Worm (Caenorhabditis elegans) whole organism, young adult: Measurements from ENCODE around the gene pola-1.

ENCODE experiments used
- B0035.1 ChIP-seq: sonication (generic microtip); optimal IDR thresholded peaks from 2 replicates; lab custom pipeline; 2016; ENCODE audit warnings: missing genetic modification characterization, mild to moderate bottlenecking, missing compliant biosample characterization, missing genotype, missing genetic modification reagents
- C06A6.2 ChIP-seq: fragments of 200-800 bp; sonication (Bioruptor generic); conservative IDR thresholded peaks from 2 replicates; pipeline ENCODE4 v1.3.6; 2022; ENCODE audit warnings: missing genetic modification characterization, missing compliant biosample characterization
- D2030.7 ChIP-seq: fragments of 200-800 bp; sonication (Bioruptor generic); IDR thresholded peaks from 2 replicates; pipeline ENCODE4 v1.3.6; 2022; ENCODE audit warnings: missing genetic modification reagents, missing genetic modification characterization, missing compliant biosample characterization
- F33H1.4 ChIP-seq: fragments of 200-800 bp; sonication (Bioruptor generic); IDR thresholded peaks from 2 replicates; pipeline ENCODE4 v1.3.6; 2022; ENCODE audit warnings: missing genetic modification reagents, missing genetic modification characterization, missing compliant biosample characterization
- F57A8.1 ChIP-seq: fragments of 200-800 bp; sonication (Bioruptor generic); optimal IDR thresholded peaks from 2 replicates; lab custom pipeline; 2018; ENCODE audit warnings: mild to moderate bottlenecking, missing genetic modification characterization, moderate library complexity, missing compliant biosample characterization
- F57C9.4 ChIP-seq: sonication (generic microtip); optimal IDR thresholded peaks from 2 replicates; lab custom pipeline; 2017; ENCODE audit warnings: mild to moderate bottlenecking, missing genetic modification characterization, missing compliant biosample characterization
- Y53F4B.3 ChIP-seq: fragments of 200-800 bp; sonication (Bioruptor generic); IDR thresholded peaks from 2 replicates; pipeline ENCODE4 v1.3.6; 2022; ENCODE audit warnings: missing genetic modification reagents, missing genetic modification characterization, missing compliant biosample characterization
- ZK185.1 ChIP-seq: sonication (generic microtip); optimal IDR thresholded peaks from 2 replicates; lab custom pipeline; 2016; ENCODE audit warnings: mild to moderate bottlenecking, missing genetic modification characterization, missing compliant biosample characterization; ENCODE audit not compliant: poor library complexity, severe bottlenecking
- akir-1 ChIP-seq: fragments of 200-800 bp; sonication (Bioruptor generic); optimal IDR thresholded peaks from 2 replicates; lab custom pipeline; 2018; ENCODE audit warnings: mild to moderate bottlenecking, missing genetic modification characterization, moderate library complexity, missing compliant biosample characterization
- attf-3 ChIP-seq: fragments of 200-800 bp; sonication (Bioruptor generic); conservative IDR thresholded peaks from 2 replicates; pipeline ENCODE4 v1.3.6; 2022; ENCODE audit warnings: missing genetic modification reagents, missing genetic modification characterization, missing compliant biosample characterization
- bed-1 ChIP-seq: fragments of 200-800 bp; sonication (Bioruptor generic); IDR thresholded peaks from 2 replicates; pipeline ENCODE4 v1.3.6; 2022; ENCODE audit warnings: missing genetic modification reagents, missing genetic modification characterization, missing compliant biosample characterization
- ccch-3 ChIP-seq: fragments of 200-800 bp; sonication (Bioruptor generic); optimal IDR thresholded peaks from 2 replicates; lab custom pipeline; 2018; ENCODE audit warnings: mild to moderate bottlenecking, missing genetic modification characterization, missing compliant biosample characterization
- cebp-1 ChIP-seq, 2 experiments: fragments of 200-800 bp in 1 of 2; sonication (Bioruptor generic) in 1 of 2; sonication (generic microtip) in 1 of 2; IDR thresholded peaks in 1 of 2; optimal IDR thresholded peaks in 1 of 2; 2 replicates each; pipeline versions ENCODE4 v1.3.6 to Lab custom; 2017 to 2022; ENCODE audit warnings: missing compliant biosample characterization in 2 of 2, missing genetic modification characterization in 2 of 2, mild to moderate bottlenecking in 1 of 2, missing genetic modification reagents in 1 of 2, moderate library complexity in 1 of 2
- ceh-100 ChIP-seq: fragments of 200-800 bp; sonication (Bioruptor generic); IDR thresholded peaks from 2 replicates; pipeline ENCODE4 v1.3.6; 2022; ENCODE audit warnings: missing genetic modification reagents, missing genetic modification characterization, missing compliant biosample characterization
- dox-1 ChIP-seq: fragments of 200-800 bp; sonication (Bioruptor generic); IDR thresholded peaks from 2 replicates; pipeline ENCODE4 v1.3.6; 2022; ENCODE audit warnings: missing genetic modification reagents, missing genetic modification characterization, missing compliant biosample characterization
- ekl-4 ChIP-seq: fragments of 200-800 bp; sonication (Bioruptor generic); IDR thresholded peaks from 2 replicates; pipeline ENCODE4 v1.3.6; 2022; ENCODE audit warnings: missing genetic modification reagents, missing genetic modification characterization, missing compliant biosample characterization
- ets-4 ChIP-seq: fragments of 200-800 bp; sonication (Bioruptor generic); optimal IDR thresholded peaks from 2 replicates; lab custom pipeline; 2018; ENCODE audit warnings: mild to moderate bottlenecking, missing genetic modification characterization, missing compliant biosample characterization
- hlh-12 ChIP-seq: sonication (generic microtip); optimal IDR thresholded peaks from 2 replicates; lab custom pipeline; 2016; ENCODE audit warnings: missing genetic modification characterization, missing compliant biosample characterization
- hmg-1.2 ChIP-seq: fragments of 200-800 bp; sonication (Bioruptor generic); IDR thresholded peaks from 2 replicates; pipeline ENCODE4 v1.3.6; 2022; ENCODE audit warnings: missing genetic modification reagents, missing genetic modification characterization, missing compliant biosample characterization
- hmg-20 ChIP-seq: fragments of 200-800 bp; sonication (Bioruptor generic); IDR thresholded peaks from 2 replicates; pipeline ENCODE4 v1.3.6; 2022; ENCODE audit warnings: missing genetic modification reagents, missing genetic modification characterization, missing compliant biosample characterization
- hsf-1 ChIP-seq: fragments of 200-800 bp; sonication (Bioruptor generic); IDR thresholded peaks from 2 replicates; pipeline ENCODE4 v1.3.6; 2022; ENCODE audit warnings: missing genetic modification reagents, missing genetic modification characterization, missing compliant biosample characterization
- lin-35 ChIP-seq, 3 experiments: fragments of 150-350 bp in 2 of 3; sonication (generic microtip) in 1 of 3; optimal IDR thresholded peaks; 2 replicates each; lab custom pipeline; 2014 to 2018; ENCODE audit warnings: missing biosample characterization in 3 of 3, missing genetic modification characterization in 3 of 3, missing genetic modification reagents in 3 of 3
- lin-40 ChIP-seq: sonication (generic microtip); optimal IDR thresholded peaks from 2 replicates; lab custom pipeline; 2016; ENCODE audit warnings: missing genetic modification characterization, mild to moderate bottlenecking, missing compliant biosample characterization, missing genotype, missing genetic modification reagents
- lin-54 ChIP-seq: fragments of 200-800 bp; sonication (Bioruptor generic); optimal IDR thresholded peaks from 2 replicates; lab custom pipeline; 2018; ENCODE audit warnings: mild to moderate bottlenecking, missing genetic modification characterization, missing compliant biosample characterization
- lir-1 ChIP-seq: fragments of 200-800 bp; sonication (Bioruptor generic); conservative IDR thresholded peaks from 2 replicates; pipeline ENCODE4 v1.3.6; 2022; ENCODE audit warnings: missing genetic modification reagents, missing genetic modification characterization, missing compliant biosample characterization
- madf-6 ChIP-seq: fragments of 200-800 bp; sonication (Bioruptor generic); IDR thresholded peaks from 2 replicates; pipeline ENCODE4 v1.3.6; 2022; ENCODE audit warnings: missing genetic modification reagents, missing genetic modification characterization, missing compliant biosample characterization
- madf-8 ChIP-seq: fragments of 200-800 bp; sonication (Bioruptor generic); conservative IDR thresholded peaks from 2 replicates; pipeline ENCODE4 v1.3.6; 2022; ENCODE audit warnings: missing genetic modification reagents, missing genetic modification characterization, missing compliant biosample characterization
- nhr-120 ChIP-seq: fragments of 200-800 bp; sonication (Bioruptor generic); IDR thresholded peaks from 2 replicates; pipeline ENCODE4 v1.3.6; 2022; ENCODE audit warnings: missing genetic modification characterization, missing compliant biosample characterization
- nhr-80 ChIP-seq: sonication (generic microtip); optimal IDR thresholded peaks from 2 replicates; lab custom pipeline; 2016; ENCODE audit warnings: missing genetic modification characterization, missing compliant biosample characterization
- pbrm-1 ChIP-seq: fragments of 200-800 bp; sonication (Bioruptor generic); IDR thresholded peaks from 2 replicates; pipeline ENCODE4 v1.3.6; 2022; ENCODE audit warnings: missing genetic modification reagents, missing genetic modification characterization, missing compliant biosample characterization
- pha-4 ChIP-seq: fragments of 150-350 bp; sonication (generic microtip); optimal IDR thresholded peaks from 2 replicates; lab custom pipeline; 2014; ENCODE audit warnings: missing biosample characterization, missing genetic modification reagents, missing genetic modification characterization
- repo-1 ChIP-seq: sonication (generic microtip); optimal IDR thresholded peaks from 2 replicates; lab custom pipeline; 2017; ENCODE audit warnings: mild to moderate bottlenecking, missing genetic modification characterization, missing compliant biosample characterization
- snpc-1.1 ChIP-seq: sonication (generic microtip); optimal IDR thresholded peaks from 2 replicates; lab custom pipeline; 2017; ENCODE audit warnings: missing genetic modification characterization, mild to moderate bottlenecking, missing compliant biosample characterization, antibody characterized with exemption, moderate library complexity, missing genotype, missing genetic modification reagents; ENCODE audit not compliant: insufficient read depth
- snpc-3.4 ChIP-seq: sonication (generic microtip); optimal IDR thresholded peaks from 2 replicates; lab custom pipeline; 2017; ENCODE audit warnings: missing genetic modification characterization, mild to moderate bottlenecking, missing compliant biosample characterization, antibody characterized with exemption, moderate library complexity, missing genotype, missing genetic modification reagents
- snpc-4 ChIP-seq, 5 experiments: fragments of 150-350 bp in 1 of 5; sonication (generic microtip) in 4 of 5; optimal IDR thresholded peaks; 2 replicates each; lab custom pipeline; 2014 to 2018; ENCODE audit warnings: missing genetic modification characterization in 5 of 5, missing biosample characterization in 3 of 5, antibody characterized with exemption in 2 of 5, mild to moderate bottlenecking in 2 of 5, missing compliant biosample characterization in 2 of 5, missing genotype in 2 of 5, moderate library complexity in 2 of 5, missing genetic modification reagents in 1 of 5
- somi-1 ChIP-seq: fragments of 200-800 bp; sonication (Bioruptor generic); optimal IDR thresholded peaks from 2 replicates; lab custom pipeline; 2018; ENCODE audit warnings: mild to moderate bottlenecking, missing genetic modification characterization, missing compliant biosample characterization
- sptf-2 ChIP-seq: fragments of 200-800 bp; sonication (Bioruptor generic); optimal IDR thresholded peaks from 2 replicates; lab custom pipeline; 2018; ENCODE audit warnings: mild to moderate bottlenecking, missing genetic modification characterization, missing compliant biosample characterization
- tlf-1 ChIP-seq: fragments of 200-800 bp; sonication (Bioruptor generic); optimal IDR thresholded peaks from 2 replicates; lab custom pipeline; 2018; ENCODE audit warnings: mild to moderate bottlenecking, missing genetic modification characterization, missing compliant biosample characterization
- zfh-2 ChIP-seq: fragments of 200-800 bp; sonication (Bioruptor generic); conservative IDR thresholded peaks from 2 replicates; pipeline ENCODE4 v1.3.6; 2022; ENCODE audit warnings: missing genetic modification reagents, missing genetic modification characterization, missing compliant biosample characterization
- ztf-18 ChIP-seq: sonication (generic microtip); optimal IDR thresholded peaks from 2 replicates; lab custom pipeline; 2016; ENCODE audit warnings: missing genotype, mild to moderate bottlenecking, missing genetic modification characterization, missing compliant biosample characterization
- ztf-25 ChIP-seq: fragments of 200-800 bp; sonication (Bioruptor generic); IDR thresholded peaks from 2 replicates; pipeline ENCODE4 v1.3.6; 2022; ENCODE audit warnings: missing genetic modification reagents, missing genetic modification characterization, missing compliant biosample characterization
- ztf-28 ChIP-seq: fragments of 200-800 bp; sonication (Bioruptor generic); IDR thresholded peaks from 2 replicates; pipeline ENCODE4 v1.3.6; 2022; ENCODE audit warnings: missing genetic modification reagents, missing genetic modification characterization, missing compliant biosample characterization

Gene pola-1

DNA sequence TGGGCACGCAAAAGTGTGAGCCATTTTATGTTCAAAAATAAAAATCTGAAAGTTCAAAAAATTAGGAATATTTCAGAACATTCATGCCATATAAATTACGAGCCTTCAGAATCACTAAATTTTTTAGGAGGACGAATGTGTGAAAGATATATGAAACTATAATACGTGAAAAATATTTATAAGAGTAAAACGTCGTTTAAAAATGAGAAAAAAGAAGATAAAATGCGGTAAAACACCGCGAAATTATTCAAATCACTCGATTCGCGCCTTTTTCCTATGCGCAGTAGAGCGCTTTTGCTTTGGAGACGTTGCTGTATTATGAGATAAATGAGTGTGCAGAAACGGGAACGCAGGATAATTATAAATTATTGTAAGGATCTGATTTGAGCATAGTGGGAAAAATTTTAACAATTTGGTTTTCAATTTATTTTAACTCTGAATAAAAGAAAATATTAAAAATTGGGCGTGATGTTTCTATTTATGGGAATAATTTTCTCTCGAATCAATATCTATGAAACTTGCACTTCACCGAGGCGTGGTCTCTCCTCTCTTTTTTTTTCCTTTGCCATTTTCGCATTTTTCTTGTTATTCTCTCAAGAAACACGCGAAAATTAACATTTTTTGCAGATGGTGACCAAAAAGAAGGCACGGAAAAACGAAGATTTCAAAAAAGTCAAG lies 22.9 kb upstream of the pola-1 start, which contains the start of the genes sup-35 and Y48A6C.4 (continued):
- TF ChIP-seq dox-1 (GFP tag; lab: Robert Waterston, UW) (peak; percentile 76), ZK185.1 (tag; lab: Kevin White, UChicago) (peak; percentile 46), ztf-28 (GFP tag; lab: Robert Waterston, UW) (0 out of 2 replicates have a peak, but pooled peaks have one; percentile 23), lin-54 (GFP tag; lab: Kevin White, UChicago) (peak; percentile 90), ztf-18 (tag; lab: Kevin White, UChicago) (peak; percentile 44)

DNA sequence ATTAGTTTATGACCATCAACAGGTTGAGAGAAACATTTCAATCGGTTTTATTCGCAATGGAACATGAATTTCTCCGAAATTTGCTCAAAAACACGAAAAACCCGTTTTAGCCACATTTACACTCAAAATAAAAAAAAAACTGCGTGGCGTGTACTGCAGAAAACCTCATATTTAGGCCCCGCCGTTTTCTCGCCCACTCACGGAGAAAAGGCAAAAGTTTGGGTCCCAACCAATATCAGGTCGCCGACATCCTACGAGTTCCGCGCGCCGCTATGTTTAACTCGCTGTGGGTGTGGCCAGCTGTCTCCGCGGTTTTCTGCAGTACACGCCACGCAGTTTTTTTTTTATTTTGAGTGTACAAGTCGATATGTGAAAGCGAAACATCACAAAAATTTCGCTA lies 18.4 kb upstream of the pola-1 start:
- TF ChIP-seq madf-8 (GFP tag; lab: Robert Waterston, UW) (no peak), hmg-20 (no peak), bed-1 (GFP tag; lab: Robert Waterston, UW) (no peak), pha-4 (tag; lab: Kevin White, UChicago) (no peak), B0035.1 (no peak), hmg-1.2 (GFP tag; lab: Robert Waterston, UW) (peak; percentile 73), F57C9.4 (no peak), lin-54 (GFP tag; lab: Kevin White, UChicago) (no peak), nhr-120 (0 out of 2 replicates have a peak, but pooled peaks have one; percentile 61), nhr-80 (tag; lab: Kevin White, UChicago) (no peak), ekl-4 (GFP tag; lab: Robert Waterston, UW) (no peak), madf-6 (GFP tag; lab: Robert Waterston, UW) (peak; percentile 46), C06A6.2 (no peak), pbrm-1 (GFP tag; lab: Robert Waterston, UW) (0 out of 2 replicates have a peak, but pooled peaks have one; percentile 10), hsf-1 (GFP tag; lab: Robert Waterston, UW) (0 out of 2 replicates have a peak, but pooled peaks have one; percentile 13), zfh-2 (GFP tag; lab: Robert Waterston, UW) (no peak), ztf-25 (GFP tag; lab: Robert Waterston, UW) (no peak), somi-1 (GFP tag; lab: Kevin White, UChicago) (no peak), dox-1 (GFP tag; lab: Robert Waterston, UW) (no peak), snpc-4 (GFP tag; optimal IDR thresholded peaks at IDR 0.05; lab: Kevin White, UChicago) (peak; percentile 83), snpc-4 (tag; optimal IDR thresholded peaks at IDR 0.05; lab: Kevin White, UChicago) (peak in 3 of 4 experiments; percentile 78 to 93 (median 91)), tlf-1 (GFP tag; lab: Kevin White, UChicago) (no peak), snpc-3.4 (tag; lab: Kevin White, UChicago) (no peak), hlh-12 (tag; lab: Kevin White, UChicago) (no peak), akir-1 (GFP tag; lab: Kevin White, UChicago) (no peak), ccch-3 (GFP tag; lab: Kevin White, UChicago) (no peak), sptf-2 (GFP tag; lab: Kevin White, UChicago) (no peak), D2030.7 (0 out of 2 replicates have a peak, but pooled peaks have one; percentile 37), ZK185.1 (tag; lab: Kevin White, UChicago) (no peak), repo-1 (tag; lab: Kevin White, UChicago) (no peak), ceh-100 (GFP tag; lab: Robert Waterston, UW) (no peak), lir-1 (GFP tag; lab: Robert Waterston, UW) (no peak), lin-40 (tag; lab: Kevin White, UChicago) (no peak), F57A8.1 (no peak), F33H1.4 (no peak), ets-4 (GFP tag; lab: Kevin White, UChicago) (no peak), Y53F4B.3 (no peak), ztf-28 (GFP tag; lab: Robert Waterston, UW) (no peak), cebp-1 (GFP tag; IDR thresholded peaks at IDR 0.05; lab: Robert Waterston, UW) (no peak), cebp-1 (tag; optimal IDR thresholded peaks at IDR 0.05; lab: Kevin White, UChicago) (no peak), lin-35 (GFP tag; optimal IDR thresholded peaks at IDR 0.05; lab: Kevin White, UChicago) (no peak), attf-3 (GFP tag; lab: Robert Waterston, UW) (no peak), snpc-1.1 (peak; percentile 84)
